Fruit fly (Drosophila melanogaster): Measurements from ENCODE around the gene LysE.

DNA sequence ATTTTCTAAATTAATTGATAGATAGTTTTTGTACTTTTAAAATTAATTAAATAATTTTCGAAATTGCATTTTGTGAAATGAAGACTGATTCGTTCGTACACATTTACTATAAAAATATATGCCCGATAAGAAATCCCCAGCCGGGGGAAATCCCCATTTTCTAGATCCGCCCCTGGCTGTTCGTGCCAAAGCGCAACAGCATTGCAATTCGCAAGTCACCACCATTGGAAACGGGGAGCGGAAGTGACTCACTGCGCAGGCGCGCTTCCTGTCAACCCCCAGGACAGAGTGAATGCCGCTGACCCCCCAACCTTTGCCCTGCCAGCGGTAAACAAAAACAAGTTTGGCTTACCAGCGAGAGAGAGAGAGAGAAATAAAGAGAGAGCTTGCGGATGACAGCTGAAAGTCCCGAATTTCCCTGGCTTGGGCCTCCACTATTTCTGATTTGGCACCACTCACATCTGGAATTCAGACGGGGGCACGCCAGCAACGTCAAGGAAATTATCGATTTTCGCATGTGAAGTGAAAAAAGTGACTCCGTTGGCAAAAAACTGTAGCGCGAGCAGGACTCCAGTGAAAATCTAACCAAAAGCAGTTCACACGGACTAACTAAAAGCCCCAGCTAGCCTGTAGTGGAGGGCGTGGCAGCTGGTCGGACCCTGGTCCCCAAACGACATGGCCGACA, 16.6 kb upstream of the LysE start, which contains the start of gene Aplip1:
- no peak for TF ChIP-seq Ets98B (GFP tag; IDR thresholded peaks at IDR 0.05)
- no peak for TF ChIP-seq EcR (GFP tag; optimal IDR thresholded peaks at IDR 0.05)
